Worm (Caenorhabditis elegans) whole organism, L1 larva: ENCODE data around the gene str-2.

Source experiments
- C04F5.9 ChIP-seq: sonication (generic microtip); optimal IDR thresholded peaks from 2 replicates; lab custom pipeline; 2016; ENCODE audit warnings: missing genetic modification characterization, missing compliant biosample characterization
- Y116A8C.19 ChIP-seq: sonication (generic microtip); optimal IDR thresholded peaks from 2 replicates; lab custom pipeline; 2016; ENCODE audit warnings: missing compliant biosample characterization, missing genetic modification characterization, borderline replicate concordance
- ama-1 ChIP-seq: fragments of 150-350 bp; optimal IDR thresholded peaks from 2 replicates; lab custom pipeline; 2014
- dpl-1 ChIP-seq, 3 experiments: fragments of 150-350 bp in 2 of 3; sonication (generic microtip) in 1 of 3; optimal IDR thresholded peaks; 2 replicates each; lab custom pipeline; 2014 to 2017; ENCODE audit warnings: missing biosample characterization in 3 of 3, missing genetic modification characterization in 3 of 3, missing genetic modification reagents in 3 of 3
- hlh-4 ChIP-seq: sonication (generic microtip); optimal IDR thresholded peaks from 2 replicates; lab custom pipeline; 2016; ENCODE audit warnings: mild to moderate bottlenecking, missing genetic modification characterization, missing compliant biosample characterization
- lin-14 ChIP-seq: fragments of 200-800 bp; sonication (Bioruptor generic); optimal IDR thresholded peaks from 2 replicates; lab custom pipeline; 2018; ENCODE audit warnings: mild to moderate bottlenecking, missing genetic modification characterization, moderate library complexity, missing compliant biosample characterization
- lin-15B ChIP-seq: fragments of 150-350 bp; sonication (generic microtip); optimal IDR thresholded peaks from 3 replicates; lab custom pipeline; 2014; ENCODE audit warnings: missing biosample characterization, missing genetic modification characterization
- nhr-11 ChIP-seq: fragments of 150-350 bp; optimal IDR thresholded peaks from 2 replicates; lab custom pipeline; 2014; ENCODE audit warnings: missing biosample characterization, missing genetic modification characterization
- nhr-28 ChIP-seq: fragments of 150-350 bp; optimal IDR thresholded peaks from 2 replicates; lab custom pipeline; 2014; ENCODE audit warnings: missing biosample characterization, missing genetic modification characterization
- nhr-76 ChIP-seq: sonication (generic microtip); optimal IDR thresholded peaks from 2 replicates; lab custom pipeline; 2017; ENCODE audit warnings: missing biosample characterization, missing genetic modification characterization

- TF ChIP-seq nhr-28 (tag; lab: Kevin White, UChicago) = no peak
- TF ChIP-seq nhr-11 (tag; lab: Kevin White, UChicago) = no peak
- TF ChIP-seq lin-15B (tag; lab: Kevin White, UChicago) = no peak
- no peak for TF ChIP-seq nhr-76 (tag; lab: Kevin White, UChicago)
- no peak for TF ChIP-seq hlh-4 (tag; lab: Kevin White, UChicago)
- no peak for TF ChIP-seq C04F5.9 (tag; lab: Kevin White, UChicago)
- TF ChIP-seq lin-14 = no peak
- TF ChIP-seq dpl-1 (GFP tag; optimal IDR thresholded peaks at IDR 0.05; lab: Kevin White, UChicago) = no peak
- TF ChIP-seq Y116A8C.19 = no peak
- TF ChIP-seq ama-1 (lab: Kevin White, UChicago) = no peak
These were observed 25.0 kb downstream of the str-2 start, which contains the start of gene F46B6.13 for ce11 chrV:9799076-9799475.
